Fruit fly (Drosophila melanogaster): ENCODE measurements around the gene CG17154.

CG17154 gene

dm6 chr3L:12131918-12132317 is 43.5 kb downstream of the CG17154 start, which contains the start of gene DEF8 (continued):
- TF ChIP-seq CG8119 (GFP tag; IDR thresholded peaks at IDR 0.05) (peak; percentile 86), CG4318 (GFP tag; optimal IDR thresholded peaks at IDR 0.05) (peak; percentile 58), Hr39 (GFP tag; optimal IDR thresholded peaks at IDR 0.05) (peak; percentile 62), CG32006 (GFP tag; optimal IDR thresholded peaks at IDR 0.05) (peak; percentile 79), CG10631 (GFP tag; optimal IDR thresholded peaks at IDR 0.05) (peak; percentile 65), fd85E (GFP tag; optimal IDR thresholded peaks at IDR 0.05) (no peak), CG10669 (GFP tag; optimal IDR thresholded peaks at IDR 0.05) (peak; percentile 69), Smox (GFP tag; optimal IDR thresholded peaks at IDR 0.05) (no peak), esn (GFP tag; optimal IDR thresholded peaks at IDR 0.05) (peak; percentile 74), topi (GFP tag; optimal IDR thresholded peaks at IDR 0.05) (peak; percentile 56), CG8632 (GFP tag; optimal IDR thresholded peaks at IDR 0.05) (peak; percentile 77), CG6854 (GFP tag; optimal IDR thresholded peaks at IDR 0.05) (peak; percentile 46), CG6276 (GFP tag; optimal IDR thresholded peaks at IDR 0.05) (peak; percentile 69), Hr4 (GFP tag; optimal IDR thresholded peaks at IDR 0.05) (no peak), Gug (GFP tag; IDR thresholded peaks at IDR 0.05) (peak; percentile 82), ss (GFP tag; optimal IDR thresholded peaks at IDR 0.05) (peak in 1 of 2 experiments; percentile 51), CG34406 (GFP tag; optimal IDR thresholded peaks at IDR 0.05) (peak; percentile 87), CG3032 (tag; optimal IDR thresholded peaks at IDR 0.05) (peak; percentile 80), Hr38 (GFP tag; optimal IDR thresholded peaks at IDR 0.05) (no peak), CG7368 (GFP tag; optimal IDR thresholded peaks at IDR 0.05) (peak; percentile 64), lz (GFP tag; optimal IDR thresholded peaks at IDR 0.05) (peak; percentile 65), eg (GFP tag; IDR thresholded peaks at IDR 0.05) (peak; percentile 93), CG3919 (GFP tag; optimal IDR thresholded peaks at IDR 0.05) (peak; percentile 82), Lpt (GFP tag; optimal IDR thresholded peaks at IDR 0.05) (peak; percentile 68), pdm3 (GFP tag; optimal IDR thresholded peaks at IDR 0.05) (no peak), Ets96B (tag; optimal IDR thresholded peaks at IDR 0.05) (peak; percentile 84), CG11902 (GFP tag; optimal IDR thresholded peaks at IDR 0.05) (peak; percentile 49), Eip78C (GFP tag) (peak; percentile 67), vri (GFP tag; optimal IDR thresholded peaks at IDR 0.05) (no peak), CG16779 (tag; optimal IDR thresholded peaks at IDR 0.05) (peak; percentile 29), net (GFP tag; optimal IDR thresholded peaks at IDR 0.05) (peak; percentile 73)

dm6 chr3L:12136630-12137029 is 48.2 kb downstream of the CG17154 start, which contains the start of the genes CG5645 and Atg12:
CG5645 (minus strand) TSS chr3L:12136706.
Atg12 (plus strand) TSS chr3L:12136967.
- TF ChIP-seq CG8119 (GFP tag; IDR thresholded peaks at IDR 0.05) (peak; percentile 15; the same call in 1 of the 3 replicates), OdsH (GFP tag; optimal IDR thresholded peaks at IDR 0.05) (peak; percentile 64), Ets21C (GFP tag; optimal IDR thresholded peaks at IDR 0.05) (peak; percentile 46), CG11294 (GFP tag; IDR thresholded peaks at IDR 0.05) (no peak), acj6 (GFP tag; optimal IDR thresholded peaks at IDR 0.05) (peak; percentile 56), eg (GFP tag; IDR thresholded peaks at IDR 0.05) (peak; percentile 54), fd85E (GFP tag; optimal IDR thresholded peaks at IDR 0.05) (peak; percentile 38), net (GFP tag; optimal IDR thresholded peaks at IDR 0.05) (no peak), CG4318 (GFP tag; optimal IDR thresholded peaks at IDR 0.05) (no peak), CG3032 (tag; optimal IDR thresholded peaks at IDR 0.05) (peak; percentile 68), Eip75B (GFP tag; optimal IDR thresholded peaks at IDR 0.05) (peak; percentile 59), Hr38 (GFP tag; optimal IDR thresholded peaks at IDR 0.05) (no peak), svp (GFP tag) (peak; percentile 74), vri (GFP tag; optimal IDR thresholded peaks at IDR 0.05) (no peak), CG11762 (GFP tag; optimal IDR thresholded peaks at IDR 0.05; ENCODE audit: insufficient read depth) (peak; percentile 31), fkh (GFP tag; optimal IDR thresholded peaks at IDR 0.05) (peak; percentile 69), CG8632 (GFP tag; optimal IDR thresholded peaks at IDR 0.05) (peak; percentile 44), Ets96B (tag; optimal IDR thresholded peaks at IDR 0.05) (peak; percentile 52), fd59A (GFP tag; optimal IDR thresholded peaks at IDR 0.05) (no peak), salr (GFP tag; optimal IDR thresholded peaks at IDR 0.05) (peak in 1 of 2 experiments; percentile 24), dac (GFP tag; optimal IDR thresholded peaks at IDR 0.05) (no peak), CG10631 (GFP tag; optimal IDR thresholded peaks at IDR 0.05) (peak; percentile 71), CG6163 (GFP tag; IDR thresholded peaks at IDR 0.05) (no peak), CG9139 (GFP tag; optimal IDR thresholded peaks at IDR 0.05) (no peak), CG3919 (GFP tag; optimal IDR thresholded peaks at IDR 0.05) (peak; percentile 72), Eip78C (GFP tag) (peak; percentile 92), CG6792 (GFP tag; optimal IDR thresholded peaks at IDR 0.05) (peak; percentile 52), Sox102F (GFP tag; optimal IDR thresholded peaks at IDR 0.05) (no peak), Hr39 (GFP tag; optimal IDR thresholded peaks at IDR 0.05) (peak; percentile 26), dsx (GFP tag; optimal IDR thresholded peaks at IDR 0.05; ENCODE audit: poor library complexity, severe bottlenecking) (peak; percentile 69), Hr4 (GFP tag; optimal IDR thresholded peaks at IDR 0.05) (peak; percentile 65), topi (GFP tag; optimal IDR thresholded peaks at IDR 0.05) (peak; percentile 76), CG1621 (tag; optimal IDR thresholded peaks at IDR 0.05) (no peak), CG15336 (GFP tag; IDR thresholded peaks at IDR 0.05) (peak; percentile 48)

Data from whole organism, prepupa.